Worm (Caenorhabditis elegans) whole organism, L4 larva: ENCODE data around the gene Y22D7AL.10.

Experiments
- egl-27 ChIP-seq: sonication (generic microtip); optimal IDR thresholded peaks from 3 replicates; lab custom pipeline; 2017; ENCODE audit warnings: missing biosample characterization, missing genetic modification reagents, missing genetic modification characterization
- nhr-6 ChIP-seq: fragments of 150-350 bp; optimal IDR thresholded peaks from 2 replicates; lab custom pipeline; 2014; ENCODE audit warnings: missing biosample characterization, missing genetic modification characterization

DNA sequence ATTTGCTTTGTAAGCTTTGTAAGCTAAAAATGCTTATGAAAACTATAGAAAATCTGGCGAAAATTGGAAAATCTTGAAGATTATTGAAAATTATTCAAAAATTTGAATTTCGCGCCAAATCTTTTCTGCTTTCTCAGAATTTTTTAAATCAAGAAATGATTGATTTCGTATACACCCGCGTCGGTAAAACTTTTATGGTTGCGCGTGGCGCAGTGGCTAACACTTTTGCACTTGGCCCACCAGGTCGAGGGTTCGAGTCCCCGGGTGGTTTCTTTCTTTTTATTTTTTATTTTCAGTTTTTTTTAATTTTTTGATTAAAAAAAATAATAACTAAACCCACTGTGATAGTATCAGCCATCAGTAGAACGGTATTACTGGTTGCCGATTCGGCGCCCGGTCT is 19.8 kb downstream of the Y22D7AL.10 start:
- TF ChIP-seq nhr-6 (tag; lab: Kevin White, UChicago) = no peak
- TF ChIP-seq egl-27 (tag; lab: Kevin White, UChicago) = no peak
